Fruit fly (Drosophila melanogaster): ENCODE results near the gene crp.

crp gene

dm6 chr2L:16302773-16303279 is 15.3 kb upstream of the crp start, which contains the start of gene GMF:
TSS of gene GMF (minus strand) at chr2L:16302954.
- TF ChIP-seq pzg (GFP tag; optimal IDR thresholded peaks at IDR 0.05) (peak; percentile 60), CG18262 (tag; optimal IDR thresholded peaks at IDR 0.05) (peak; percentile 60), nerfin-1 (tag; optimal IDR thresholded peaks at IDR 0.05) (peak; percentile 27), Six4 (GFP tag; optimal IDR thresholded peaks at IDR 0.05) (peak; percentile 6), lbe (GFP tag; optimal IDR thresholded peaks at IDR 0.05) (peak; percentile 38), chm (GFP tag; IDR thresholded peaks at IDR 0.05) (no peak), fru (optimal IDR thresholded peaks at IDR 0.05) (no peak), onecut (GFP tag; IDR thresholded peaks at IDR 0.05) (no peak), CG13123 (GFP tag; optimal IDR thresholded peaks at IDR 0.05) (peak; percentile 5), CG30403 (GFP tag; optimal IDR thresholded peaks at IDR 0.05) (peak; percentile 49), jigr1 (GFP tag; IDR thresholded peaks at IDR 0.05) (peak; percentile 67; the same call in 1 of the 3 replicates), CG8924 (tag; optimal IDR thresholded peaks at IDR 0.05) (peak; percentile 62), CG12155 (GFP tag; optimal IDR thresholded peaks at IDR 0.05) (peak; percentile 20), CG10274 (GFP tag; optimal IDR thresholded peaks at IDR 0.05) (no peak), p53 (GFP tag; optimal IDR thresholded peaks at IDR 0.05) (no peak), Xbp1 (GFP tag; optimal IDR thresholded peaks at IDR 0.05) (peak; percentile 43), lola (GFP tag; optimal IDR thresholded peaks at IDR 0.05) (peak in 1 of 3 experiments; percentile 62), pho (GFP tag; optimal IDR thresholded peaks at IDR 0.05) (peak; percentile 12), NC2β (GFP tag; optimal IDR thresholded peaks at IDR 0.05) (peak; percentile 38), CG10267 (tag; optimal IDR thresholded peaks at IDR 0.05) (peak; percentile 97), HLH54F (GFP tag; optimal IDR thresholded peaks at IDR 0.05) (peak; percentile 7), TFAM (GFP tag; optimal IDR thresholded peaks at IDR 0.05) (no peak), Hmx (GFP tag; optimal IDR thresholded peaks at IDR 0.05) (peak; percentile 25), HmgD (GFP tag; optimal IDR thresholded peaks at IDR 0.05) (no peak), CG3995 (GFP tag; optimal IDR thresholded peaks at IDR 0.05) (peak; percentile 53), CG11093 (GFP tag; IDR thresholded peaks at IDR 0.05) (no peak), CG10565 (GFP tag; optimal IDR thresholded peaks at IDR 0.05) (no peak), knrl (GFP tag; IDR thresholded peaks at IDR 0.05; ENCODE audit: partially characterized antibody) (peak; percentile 46; the same call in 2 of the 3 replicates), CG16815 (GFP tag; optimal IDR thresholded peaks at IDR 0.05) (no peak), fd3F (GFP tag; optimal IDR thresholded peaks at IDR 0.05) (no peak), sug (tag; optimal IDR thresholded peaks at IDR 0.05) (peak; percentile 43), CG12942 (GFP tag; optimal IDR thresholded peaks at IDR 0.05) (no peak), zen2 (GFP tag; IDR thresholded peaks at IDR 0.05; ENCODE audit: partially characterized antibody) (no peak), Hr3 (GFP tag; optimal IDR thresholded peaks at IDR 0.05) (peak; percentile 37), nmo (GFP tag; optimal IDR thresholded peaks at IDR 0.05) (peak; percentile 75), yki (optimal IDR thresholded peaks at IDR 0.05) (no peak), hkb (optimal IDR thresholded peaks at IDR 0.05) (no peak), hkb (GFP tag; IDR thresholded peaks at IDR 0.05) (no peak), Nf-YC (tag; optimal IDR thresholded peaks at IDR 0.05) (peak; percentile 45), CG4424 (GFP tag; optimal IDR thresholded peaks at IDR 0.05) (peak; percentile 48), bsh (GFP tag; optimal IDR thresholded peaks at IDR 0.05) (peak in 1 of 2 experiments; percentile 40), Xrp1 (GFP tag; IDR thresholded peaks at IDR 0.05) (peak; percentile 55), CG16863 (GFP tag; optimal IDR thresholded peaks at IDR 0.05) (peak; percentile 1), Sry-δ (GFP tag; optimal IDR thresholded peaks at IDR 0.05) (peak; percentile 61), mld (GFP tag; IDR thresholded peaks at IDR 0.05; ENCODE audit: partially characterized antibody) (no peak), Rfx (GFP tag; IDR thresholded peaks at IDR 0.05) (peak; percentile 52), CG10431 (GFP tag; optimal IDR thresholded peaks at IDR 0.05) (no peak), CHES-1-like (GFP tag; optimal IDR thresholded peaks at IDR 0.05) (peak; percentile 35), CG12659 (GFP tag; optimal IDR thresholded peaks at IDR 0.05) (peak; percentile 67), Abd-B (GFP tag; optimal IDR thresholded peaks at IDR 0.05) (no peak), CG8388 (GFP tag; optimal IDR thresholded peaks at IDR 0.05) (peak; percentile 54)

All from whole organism, embryonic.